Fruit fly (Drosophila melanogaster) whole organism, adult: ENCODE data around the gene kin17.

Experiments used
- CG11617 ChIP-seq: fragments of 200-800 bp; sonication (Bioruptor generic); optimal IDR thresholded peaks from 2 replicates; lab custom pipeline; 2017; ENCODE audit warnings: mild to moderate bottlenecking, missing biosample characterization, missing genetic modification reagents, missing genetic modification characterization
- CG12768 ChIP-seq: fragments of 200-800 bp; sonication (Bioruptor generic); optimal IDR thresholded peaks from 2 replicates; lab custom pipeline; 2017; ENCODE audit warnings: missing biosample characterization, missing genetic modification characterization, mild to moderate bottlenecking, moderate library complexity, missing genetic modification reagents
- CG14711 ChIP-seq: fragments of 200-800 bp; sonication (Bioruptor generic); optimal IDR thresholded peaks from 2 replicates; lab custom pipeline; 2018; ENCODE audit warnings: missing biosample characterization, mild to moderate bottlenecking, missing genetic modification characterization, moderate library complexity
- CG1620 ChIP-seq: fragments of 200-800 bp; sonication (Bioruptor generic); optimal IDR thresholded peaks from 2 replicates; lab custom pipeline; 2016; ENCODE audit warnings: missing biosample characterization, missing genetic modification characterization
- CG33017 ChIP-seq: fragments of 200-800 bp; sonication (Bioruptor generic); optimal IDR thresholded peaks from 2 replicates; lab custom pipeline; 2018; ENCODE audit warnings: missing biosample characterization, mild to moderate bottlenecking, missing genetic modification characterization, moderate library complexity
- CG5204 ChIP-seq: fragments of 200-800 bp; sonication (Bioruptor generic); optimal IDR thresholded peaks from 2 replicates; lab custom pipeline; 2016; ENCODE audit warnings: missing biosample characterization, missing genetic modification characterization
- CG7045 ChIP-seq: fragments of 200-800 bp; sonication (Bioruptor generic); optimal IDR thresholded peaks from 2 replicates; lab custom pipeline; 2017; ENCODE audit warnings: missing biosample characterization, mild to moderate bottlenecking, missing genetic modification characterization
- CG7101 ChIP-seq: fragments of 200-800 bp; sonication (Bioruptor generic); optimal IDR thresholded peaks from 2 replicates; lab custom pipeline; 2018; ENCODE audit warnings: missing biosample characterization, mild to moderate bottlenecking, missing genetic modification characterization, moderate library complexity
- Clk ChIP-seq: fragments of 200-800 bp; sonication (Bioruptor generic); optimal IDR thresholded peaks from 2 replicates; lab custom pipeline; 2017; ENCODE audit warnings: missing biosample characterization, missing genetic modification characterization
- Crg-1 ChIP-seq: fragments of 200-800 bp; sonication (Bioruptor generic); optimal IDR thresholded peaks from 2 replicates; lab custom pipeline; 2016; ENCODE audit warnings: missing biosample characterization, missing genetic modification characterization
- Hr96 ChIP-seq: fragments of 200-800 bp; sonication (Bioruptor generic); optimal IDR thresholded peaks from 2 replicates; lab custom pipeline; 2016; ENCODE audit warnings: missing biosample characterization, missing genetic modification characterization
- Mnt ChIP-seq: fragments of 200-800 bp; sonication (Bioruptor generic); optimal IDR thresholded peaks from 2 replicates; lab custom pipeline; 2016; ENCODE audit warnings: missing biosample characterization, mild to moderate bottlenecking, missing genetic modification characterization
- bab1 ChIP-seq: fragments of 200-800 bp; sonication (Bioruptor generic); optimal IDR thresholded peaks from 3 replicates; lab custom pipeline; 2019; ENCODE audit warnings: missing biosample characterization, mild to moderate bottlenecking, missing genetic modification characterization, moderate library complexity
- cic ChIP-seq: fragments of 200-800 bp; sonication (Bioruptor generic); optimal IDR thresholded peaks from 2 replicates; lab custom pipeline; 2017; ENCODE audit warnings: missing biosample characterization, mild to moderate bottlenecking, missing genetic modification characterization, moderate library complexity
- cnc ChIP-seq, 2 experiments: fragments of >200 bp; optimal IDR thresholded peaks; 2 replicates each; lab custom pipeline; 2017
- kay ChIP-seq: fragments of 200-800 bp; sonication (Bioruptor generic); peaks from one replicate; lab custom pipeline; 2016; ENCODE audit warnings: missing biosample characterization, missing genetic modification characterization, borderline replicate concordance
- ovo ChIP-seq: fragments of 200-800 bp; sonication (Bioruptor generic); optimal IDR thresholded peaks from 2 replicates; lab custom pipeline; 2016; ENCODE audit warnings: missing biosample characterization, missing genetic modification characterization
- pad ChIP-seq: fragments of 200-800 bp; sonication (Bioruptor generic); optimal IDR thresholded peaks from 3 replicates; lab custom pipeline; 2017; ENCODE audit warnings: missing biosample characterization, missing genetic modification characterization, mild to moderate bottlenecking, moderate library complexity, missing genetic modification reagents
- tj ChIP-seq: fragments of 200-800 bp; sonication (Bioruptor generic); optimal IDR thresholded peaks from 3 replicates; lab custom pipeline; 2017; ENCODE audit warnings: missing biosample characterization, mild to moderate bottlenecking, missing genetic modification characterization, moderate library complexity
- toe ChIP-seq: fragments of 200-800 bp; sonication (Bioruptor generic); optimal IDR thresholded peaks from 2 replicates; lab custom pipeline; 2016; ENCODE audit warnings: missing biosample characterization, missing genetic modification characterization

Gene kin17

DNA sequence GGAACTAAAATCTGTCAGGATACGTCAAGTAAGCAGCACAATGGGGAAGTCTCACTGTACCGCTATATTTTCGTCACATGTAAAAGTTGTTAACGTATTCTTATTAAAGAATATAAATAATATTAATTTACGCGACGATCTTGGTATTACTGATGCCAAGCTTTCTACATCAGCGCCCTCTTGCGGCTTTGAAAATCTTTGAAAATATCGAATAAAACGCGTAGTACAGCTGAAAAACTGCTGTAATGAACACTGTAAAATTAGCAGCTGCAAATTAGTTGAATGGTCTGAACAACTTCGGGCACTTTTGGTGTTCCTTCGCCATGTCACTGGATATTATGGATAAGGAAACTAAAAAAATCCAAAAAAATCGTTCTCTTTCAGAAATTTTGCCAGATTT, 36.6 kb upstream of the kin17 start:
- TF ChIP-seq CG14711 (tag; lab: Kevin White, UChicago) = no peak
- TF ChIP-seq cnc (optimal IDR thresholded peaks at IDR 0.05; lab: Kevin White, UChicago) = no peak
- no peak for TF ChIP-seq tj (GFP tag; lab: Kevin White, UChicago)
- no peak for TF ChIP-seq toe (GFP tag; lab: Kevin White, UChicago)
- TF ChIP-seq Clk (GFP tag; lab: Kevin White, UChicago) = no peak
- TF ChIP-seq CG7045 = no peak
- no peak for TF ChIP-seq CG33017 (tag; lab: Kevin White, UChicago)
- no peak for TF ChIP-seq cic
- no peak for TF ChIP-seq CG5204 (GFP tag; lab: Kevin White, UChicago)
- TF ChIP-seq CG7101 (tag; lab: Kevin White, UChicago) = no peak
- TF ChIP-seq kay = no peak

DNA sequence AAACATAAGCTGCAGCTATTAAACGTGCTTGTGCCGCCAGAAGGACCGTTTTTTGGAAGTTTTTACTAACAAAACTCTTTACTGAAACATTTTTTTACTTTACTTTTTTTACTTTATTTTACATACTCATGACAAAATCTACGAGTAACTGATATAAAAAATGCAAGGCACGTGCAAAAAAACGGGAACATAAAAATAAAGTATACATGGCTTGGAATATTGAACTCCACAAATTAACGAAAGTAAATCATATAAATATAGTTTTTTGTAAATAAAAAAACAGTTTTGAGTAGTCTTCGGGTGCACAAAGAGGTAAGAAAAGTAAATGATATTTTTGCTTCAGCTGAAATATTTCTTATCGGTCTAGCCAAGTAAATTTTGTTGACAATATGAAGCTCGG, 36.0 kb upstream of the kin17 start, which contains the start of gene Spn77Bb:
Spn77Bb (plus strand) TSS at position 301 of the 400 bp plus-strand sequence.
- TF ChIP-seq cic (no peak), toe (GFP tag; lab: Kevin White, UChicago) (no peak), CG14711 (tag; lab: Kevin White, UChicago) (no peak), CG5204 (GFP tag; lab: Kevin White, UChicago) (no peak), CG7045 (no peak), Crg-1 (GFP tag; lab: Kevin White, UChicago) (no peak), Clk (GFP tag; lab: Kevin White, UChicago) (no peak), CG1620 (GFP tag; lab: Kevin White, UChicago) (no peak), Hr96 (GFP tag; lab: Kevin White, UChicago) (no peak), cnc (optimal IDR thresholded peaks at IDR 0.05; lab: Kevin White, UChicago) (no peak), ovo (GFP tag; lab: Kevin White, UChicago) (no peak), CG33017 (tag; lab: Kevin White, UChicago) (no peak), Mnt (GFP tag; lab: Kevin White, UChicago) (no peak)

DNA sequence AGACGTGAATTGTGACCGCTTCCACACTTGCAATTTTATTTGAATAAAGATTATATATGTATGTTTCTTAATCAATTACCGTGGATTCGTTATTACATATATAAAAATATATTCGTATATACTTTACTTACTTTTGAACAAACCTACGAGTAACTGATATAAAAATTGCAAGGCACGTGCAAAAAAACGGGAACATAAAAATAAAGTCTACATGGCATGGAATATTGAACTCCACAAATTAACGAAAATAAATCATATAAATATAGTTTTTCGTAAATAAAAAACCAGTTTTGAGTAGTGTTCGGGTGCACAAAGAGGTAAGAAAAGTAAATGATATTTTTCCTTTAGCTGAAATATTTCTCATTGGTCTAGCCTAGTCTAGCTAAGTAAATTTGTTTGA, 14.3 kb upstream of the kin17 start, which contains the start of gene Spn77Bc:
Spn77Bc (plus strand) TSS at position 301 of the 400 bp plus-strand sequence.
- TF ChIP-seq CG14711 (tag; lab: Kevin White, UChicago) (no peak), Clk (GFP tag; lab: Kevin White, UChicago) (no peak), bab1 (GFP tag; lab: Kevin White, UChicago) (no peak), CG11617 (no peak), CG1620 (GFP tag; lab: Kevin White, UChicago) (no peak), CG12768 (no peak), kay (no peak), toe (GFP tag; lab: Kevin White, UChicago) (no peak), CG7045 (no peak), cnc (optimal IDR thresholded peaks at IDR 0.05; lab: Kevin White, UChicago) (no peak), pad (GFP tag; lab: Kevin White, UChicago) (no peak), CG5204 (GFP tag; lab: Kevin White, UChicago) (no peak), cic (no peak)

DNA sequence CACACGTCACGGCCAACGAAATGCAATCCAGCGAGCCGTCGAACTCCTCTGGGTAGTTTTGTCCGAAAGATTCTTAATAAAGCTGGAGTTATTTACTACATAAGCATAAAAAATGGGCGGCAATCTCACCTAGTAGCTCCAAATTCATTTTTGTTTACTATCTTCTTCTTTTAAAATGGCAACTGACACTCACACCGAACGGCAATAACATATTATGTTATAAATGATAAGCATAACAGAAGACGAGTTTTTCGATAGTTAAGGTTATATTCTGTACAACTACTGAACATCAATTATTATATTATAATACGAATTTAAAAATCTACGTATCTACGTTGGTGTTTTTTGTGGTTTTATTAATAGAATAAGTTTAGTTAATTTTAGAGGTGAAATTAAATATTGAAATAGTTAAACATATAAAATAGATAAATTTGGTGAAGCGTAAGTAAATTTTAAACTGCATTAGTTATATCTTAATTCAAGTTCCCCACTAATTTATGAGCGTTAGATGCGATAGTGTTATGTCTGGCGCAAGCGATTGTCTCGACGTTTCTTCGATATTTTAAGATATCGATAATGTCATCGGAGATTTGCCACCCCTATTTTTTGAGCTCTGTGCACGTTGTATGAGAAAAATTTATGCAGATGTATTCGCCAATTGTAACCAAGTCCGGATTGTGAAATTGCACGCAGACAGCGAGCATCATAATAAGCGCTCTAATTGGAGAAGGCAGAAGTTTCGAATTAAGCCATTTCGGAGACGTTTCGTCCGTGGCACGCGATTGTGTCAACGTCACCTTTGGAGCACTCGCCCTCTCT, 8.6 kb upstream of the kin17 start, which contains the start of the genes Rbbp5 and eRF1:
Rbbp5 (minus strand) TSS at position 181 of the 819 bp plus-strand sequence.
eRF1 (plus strand) TSS at position 594 of the 819 bp plus-strand sequence.
- TF ChIP-seq Hr96 (GFP tag; lab: Kevin White, UChicago) (peak; percentile 37), toe (GFP tag; lab: Kevin White, UChicago) (no peak), Clk (GFP tag; lab: Kevin White, UChicago) (peak; percentile 9), CG33017 (tag; lab: Kevin White, UChicago) (peak; percentile 36), CG14711 (tag; lab: Kevin White, UChicago) (peak; percentile 79), Mnt (GFP tag; lab: Kevin White, UChicago) (peak; percentile 93), bab1 (GFP tag; lab: Kevin White, UChicago) (peak; percentile 73), cnc (optimal IDR thresholded peaks at IDR 0.05; lab: Kevin White, UChicago) (no peak), CG12768 (peak; percentile 48), cic (no peak), CG11617 (peak; percentile 67), Crg-1 (GFP tag; lab: Kevin White, UChicago) (peak; percentile 66), CG5204 (GFP tag; lab: Kevin White, UChicago) (no peak), tj (GFP tag; lab: Kevin White, UChicago) (peak; percentile 52), pad (GFP tag; lab: Kevin White, UChicago) (no peak), kay (no peak), CG7101 (tag; lab: Kevin White, UChicago) (peak; percentile 82), ovo (GFP tag; lab: Kevin White, UChicago) (peak; percentile 52), CG7045 (peak; percentile 65), CG1620 (GFP tag; lab: Kevin White, UChicago) (peak; percentile 76)

- TF ChIP-seq CG7045 (no peak), pad (GFP tag; lab: Kevin White, UChicago) (peak; percentile 93)
Observed at dm6 chr3L:20348581-20349093, 8.0 kb upstream of the kin17 start.

- TF ChIP-seq Hr96 (GFP tag; lab: Kevin White, UChicago) = no peak
- TF ChIP-seq Mnt (GFP tag; lab: Kevin White, UChicago) = peak; percentile 52
- peak; percentile 92 for TF ChIP-seq kay
- TF ChIP-seq CG7101 (tag; lab: Kevin White, UChicago) = no peak
Observed at dm6 chr3L:20349333-20349924, 7.2 kb upstream of the kin17 start.
